Fruit fly (Drosophila melanogaster) whole organism, embryonic: ENCODE data around the gene papi.

Experiments
- Adf1 ChIP-seq: fragments of 200-800 bp; sonication (Bioruptor generic); IDR thresholded peaks from 2 replicates; pipeline ENCODE4 v1.3.6; 2022; ENCODE audit warnings: missing biosample characterization, missing genetic modification characterization
- Asciz ChIP-seq: fragments of 200-800 bp; sonication (Bioruptor generic); optimal IDR thresholded peaks from 2 replicates; lab custom pipeline; 2017; ENCODE audit warnings: missing biosample characterization, mild to moderate bottlenecking, missing genetic modification characterization, missing genetic modification reagents
- B-H2 ChIP-seq: fragments of 200-800 bp; sonication (Bioruptor generic); optimal IDR thresholded peaks from 2 replicates; lab custom pipeline; 2018; ENCODE audit warnings: missing biosample characterization, mild to moderate bottlenecking, missing genetic modification characterization
- C15 ChIP-seq: fragments of 200-800 bp; sonication (Bioruptor generic); IDR thresholded peaks from 3 replicates; pipeline ENCODE4 v1.3.6; 2022; ENCODE audit warnings: missing biosample characterization, missing genetic modification characterization
- CG10147 ChIP-seq: fragments of 200-800 bp; sonication (Bioruptor generic); optimal IDR thresholded peaks from 2 replicates; lab custom pipeline; 2019; ENCODE audit warnings: missing biosample characterization, mild to moderate bottlenecking, missing genetic modification characterization, moderate library complexity
- CG10431 ChIP-seq: fragments of 200-800 bp; sonication (Bioruptor generic); optimal IDR thresholded peaks from 3 replicates; lab custom pipeline; 2018; ENCODE audit warnings: missing biosample characterization, mild to moderate bottlenecking, missing genetic modification characterization
- CG10959 ChIP-seq: fragments of 200-800 bp; sonication (Bioruptor generic); IDR thresholded peaks from 2 replicates; pipeline ENCODE4 v1.3.6; 2022; ENCODE audit warnings: missing biosample characterization, missing genetic modification characterization
- CG10979 ChIP-seq: fragments of 200-800 bp; sonication (Bioruptor generic); optimal IDR thresholded peaks from 2 replicates; lab custom pipeline; 2018; ENCODE audit warnings: missing biosample characterization, mild to moderate bottlenecking, missing genetic modification characterization, moderate library complexity
- CG14014 ChIP-seq: fragments of 200-800 bp; sonication (Bioruptor generic); IDR thresholded peaks from 2 replicates; pipeline ENCODE4 v1.3.6; 2022; ENCODE audit warnings: missing biosample characterization, missing genetic modification characterization
- CG14860 ChIP-seq: fragments of 200-800 bp; sonication (Bioruptor generic); IDR thresholded peaks from 3 replicates; pipeline ENCODE4 v1.3.6; 2022; ENCODE audit warnings: missing biosample characterization, missing genetic modification characterization; ENCODE audit not compliant: partially characterized antibody
- CG15479 ChIP-seq: fragments of 200-800 bp; sonication (Bioruptor generic); optimal IDR thresholded peaks from 3 replicates; lab custom pipeline; 2019; ENCODE audit warnings: missing biosample characterization, mild to moderate bottlenecking, missing genetic modification characterization, moderate library complexity
- CG17359 ChIP-seq: fragments of 200-800 bp; sonication (Bioruptor generic); optimal IDR thresholded peaks from 3 replicates; lab custom pipeline; 2018; ENCODE audit warnings: missing biosample characterization, mild to moderate bottlenecking, missing genetic modification characterization, moderate library complexity
- CG17612 ChIP-seq: fragments of 200-800 bp; sonication (Bioruptor generic); IDR thresholded peaks from 2 replicates; pipeline ENCODE4 v1.3.6; 2022; ENCODE audit warnings: missing biosample characterization, missing genetic modification characterization
- CG18619 ChIP-seq: fragments of 200-800 bp; sonication (Bioruptor generic); optimal IDR thresholded peaks from 3 replicates; lab custom pipeline; 2017; ENCODE audit warnings: missing biosample characterization, mild to moderate bottlenecking, missing genetic modification characterization
- CG2712 ChIP-seq: fragments of 200-800 bp; optimal IDR thresholded peaks from 3 replicates; lab custom pipeline; 2019; ENCODE audit warnings: missing biosample characterization, mild to moderate bottlenecking, missing genetic modification characterization, moderate library complexity
- CG32767 ChIP-seq: fragments of 200-800 bp; sonication (Bioruptor generic); IDR thresholded peaks from 2 replicates; pipeline ENCODE4 v1.3.6; 2022; ENCODE audit warnings: missing biosample characterization, missing genetic modification characterization
- CG3281 ChIP-seq: fragments of 200-800 bp; sonication (Bioruptor generic); optimal IDR thresholded peaks from 3 replicates; lab custom pipeline; 2017; ENCODE audit warnings: missing biosample characterization, mild to moderate bottlenecking, missing genetic modification characterization
- CG7357 ChIP-seq: fragments of 200-800 bp; sonication (Bioruptor generic); IDR thresholded peaks from 3 replicates; pipeline ENCODE4 v1.3.6; 2022; ENCODE audit warnings: missing biosample characterization, missing genetic modification characterization
- CG7963 ChIP-seq: fragments of 200-800 bp; sonication (Bioruptor generic); IDR thresholded peaks from 3 replicates; pipeline ENCODE4 v1.3.6; 2022; ENCODE audit warnings: missing biosample characterization, missing genetic modification characterization; ENCODE audit not compliant: partially characterized antibody
- CG9797 ChIP-seq: fragments of 200-800 bp; sonication (Bioruptor generic); optimal IDR thresholded peaks from 3 replicates; lab custom pipeline; 2018; ENCODE audit warnings: missing biosample characterization, mild to moderate bottlenecking, missing genetic modification characterization
- Dref ChIP-seq: fragments of 200-800 bp; sonication (Bioruptor generic); IDR thresholded peaks from 2 replicates; pipeline ENCODE4 v1.3.6; 2022; ENCODE audit warnings: missing biosample characterization, missing genetic modification characterization
- E2f1 ChIP-seq: fragments of 200-800 bp; sonication (Bioruptor generic); IDR thresholded peaks from 2 replicates; pipeline ENCODE4 v1.3.6; 2022; ENCODE audit warnings: missing biosample characterization, missing genetic modification characterization
- Elba2 ChIP-seq: fragments of 200-800 bp; sonication (Bioruptor generic); optimal IDR thresholded peaks from 3 replicates; lab custom pipeline; 2016; ENCODE audit warnings: missing biosample characterization, missing genetic modification characterization
- H15 ChIP-seq: fragments of 200-800 bp; sonication (Bioruptor generic); IDR thresholded peaks from 3 replicates; pipeline ENCODE4 v1.3.6; 2022; ENCODE audit warnings: missing biosample characterization, missing genetic modification characterization
- Hey ChIP-seq: fragments of 200-800 bp; sonication (Bioruptor generic); optimal IDR thresholded peaks from 3 replicates; lab custom pipeline; 2018; ENCODE audit warnings: missing biosample characterization, mild to moderate bottlenecking, missing genetic modification characterization
- Lhr ChIP-seq: fragments of 200-800 bp; sonication (Bioruptor generic); optimal IDR thresholded peaks from 3 replicates; lab custom pipeline; 2017; ENCODE audit warnings: mild to moderate bottlenecking, missing biosample characterization, missing genetic modification reagents, missing genetic modification characterization
- Opbp ChIP-seq: fragments of 200-800 bp; sonication (Bioruptor generic); IDR thresholded peaks from 3 replicates; pipeline ENCODE4 v1.3.6; 2022; ENCODE audit warnings: missing biosample characterization, missing genetic modification characterization; ENCODE audit not compliant: partially characterized antibody
- Optix ChIP-seq: fragments of 200-800 bp; sonication (Bioruptor generic); IDR thresholded peaks from 3 replicates; pipeline ENCODE4 v1.3.6; 2022; ENCODE audit warnings: missing biosample characterization, missing genetic modification characterization
- Pdp1 ChIP-seq, 2 experiments: fragments of 200-800 bp; sonication (Bioruptor generic); optimal IDR thresholded peaks; 3 replicates each; lab custom pipeline; 2016; ENCODE audit warnings: missing biosample characterization in 2 of 2, missing genetic modification characterization in 2 of 2, mild to moderate bottlenecking in 1 of 2, moderate library complexity in 1 of 2
- Side ChIP-seq: fragments of 200-800 bp; sonication (Bioruptor generic); optimal IDR thresholded peaks from 2 replicates; lab custom pipeline; 2016; ENCODE audit warnings: missing biosample characterization, missing genetic modification characterization
- Xbp1 ChIP-seq: fragments of 200-800 bp; sonication (Bioruptor generic); optimal IDR thresholded peaks from 3 replicates; lab custom pipeline; 2016; ENCODE audit warnings: missing biosample characterization, mild to moderate bottlenecking, missing genetic modification characterization
- ac ChIP-seq: fragments of 200-800 bp; sonication (Bioruptor generic); optimal IDR thresholded peaks from 3 replicates; lab custom pipeline; 2017; ENCODE audit warnings: missing biosample characterization, mild to moderate bottlenecking, missing genetic modification characterization
- bigmax ChIP-seq: fragments of 200-800 bp; sonication (Bioruptor generic); optimal IDR thresholded peaks from 2 replicates; lab custom pipeline; 2018; ENCODE audit warnings: missing biosample characterization, mild to moderate bottlenecking, missing genetic modification characterization
- bsh ChIP-seq, 2 experiments: fragments of 200-800 bp; sonication (Bioruptor generic); optimal IDR thresholded peaks; 2 replicates each; lab custom pipeline; 2017 to 2018; ENCODE audit warnings: mild to moderate bottlenecking in 2 of 2, missing biosample characterization in 2 of 2, missing genetic modification characterization in 2 of 2, moderate library complexity in 1 of 2
- btn ChIP-seq: fragments of 200-800 bp; sonication (Bioruptor generic); optimal IDR thresholded peaks from 2 replicates; lab custom pipeline; 2016; ENCODE audit warnings: missing biosample characterization, missing genetic modification characterization
- cad ChIP-seq: fragments of >200 bp; optimal IDR thresholded peaks from 2 replicates; lab custom pipeline; 2017; ENCODE audit warnings: missing biosample characterization, missing genetic modification characterization
- chm ChIP-seq: fragments of 200-800 bp; sonication (Bioruptor generic); IDR thresholded peaks from 2 replicates; pipeline ENCODE4 v1.3.6; 2022; ENCODE audit warnings: missing biosample characterization, missing genetic modification characterization
- crc ChIP-seq: fragments of 200-800 bp; sonication (Bioruptor generic); optimal IDR thresholded peaks from 2 replicates; lab custom pipeline; 2016; ENCODE audit warnings: missing biosample characterization, missing genetic modification characterization
- dati ChIP-seq: fragments of 200-800 bp; sonication (Bioruptor generic); IDR thresholded peaks from 2 replicates; pipeline ENCODE4 v1.3.6; 2022; ENCODE audit warnings: missing biosample characterization, missing genetic modification characterization
- dpn ChIP-seq, 2 experiments: fragments of 200-800 bp; sonication (Bioruptor generic); optimal IDR thresholded peaks; 3 replicates each; lab custom pipeline; 2016; ENCODE audit warnings: missing biosample characterization in 2 of 2, missing genetic modification characterization in 2 of 2
- fd64A ChIP-seq: fragments of 200-800 bp; sonication (Bioruptor generic); optimal IDR thresholded peaks from 3 replicates; lab custom pipeline; 2018; ENCODE audit warnings: missing biosample characterization, mild to moderate bottlenecking, missing genetic modification characterization
- fru ChIP-seq: fragments of >200 bp; optimal IDR thresholded peaks from 2 replicates; lab custom pipeline; 2017
- mirr ChIP-seq: fragments of 200-800 bp; sonication (Bioruptor generic); optimal IDR thresholded peaks from 3 replicates; lab custom pipeline; 2018; ENCODE audit warnings: missing biosample characterization, mild to moderate bottlenecking, missing genetic modification characterization
- otp ChIP-seq: fragments of 200-800 bp; sonication (Bioruptor generic); IDR thresholded peaks from 3 replicates; pipeline ENCODE4, ENCODE4 v1.3.6; 2022; ENCODE audit warnings: missing biosample characterization, missing genetic modification characterization
- pan ChIP-seq, 4 experiments: fragments of >200 bp in 3 of 4; fragments of 200-800 bp in 1 of 4; sonication (Bioruptor generic) in 1 of 4; optimal IDR thresholded peaks in 3 of 4; IDR thresholded peaks in 1 of 4; 2 replicates each; pipeline versions ENCODE4 v1.3.6 to Lab custom; 2017 to 2022; ENCODE audit warnings: missing biosample characterization in 2 of 4, missing genetic modification characterization in 2 of 4, mixed read lengths in 1 of 4
- shn ChIP-seq: fragments of 200-800 bp; sonication (Bioruptor generic); optimal IDR thresholded peaks from 3 replicates; lab custom pipeline; 2016; ENCODE audit warnings: missing biosample characterization, missing genetic modification characterization
- trem ChIP-seq: fragments of 200-800 bp; optimal IDR thresholded peaks from 3 replicates; lab custom pipeline; 2019; ENCODE audit warnings: missing biosample characterization, mild to moderate bottlenecking, missing genetic modification characterization, moderate library complexity
- unpg ChIP-seq: fragments of 200-800 bp; sonication (Bioruptor generic); optimal IDR thresholded peaks from 3 replicates; lab custom pipeline; 2018; ENCODE audit warnings: missing biosample characterization, mild to moderate bottlenecking, missing genetic modification characterization, moderate library complexity
- vvl ChIP-seq: fragments of 200-800 bp; sonication (Bioruptor generic); IDR thresholded peaks from 2 replicates; pipeline ENCODE4 v1.3.6; 2022; ENCODE audit warnings: missing biosample characterization, missing genetic modification characterization
- wek ChIP-seq: fragments of 200-800 bp; sonication (Bioruptor generic); optimal IDR thresholded peaks from 3 replicates; lab custom pipeline; 2018; ENCODE audit warnings: missing biosample characterization, mild to moderate bottlenecking, missing genetic modification characterization, moderate library complexity

papi gene

dm6 chr2L:2227316-2227715, 6.8 kb downstream of the papi start (continued):
- TF ChIP-seq CG10431 (no peak), CG14860 (no peak), otp (peak; percentile 69; the same call in 2 of the 3 replicates), fd64A (GFP tag; lab: Kevin White, UChicago) (no peak), bsh (GFP tag; optimal IDR thresholded peaks at IDR 0.05; lab: Kevin White, UChicago) (peak; percentile 23 to 57), dati (GFP tag; lab: Robert Waterston, UW) (no peak; the same call in 1 of the 2 replicates), C15 (GFP tag; lab: Robert Waterston, UW) (0 out of 3 replicates have a peak, but pooled peaks have one; percentile 49), CG17359 (tag; lab: Kevin White, UChicago) (peak; percentile 65), Elba2 (GFP tag; lab: Kevin White, UChicago) (no peak), Asciz (peak; percentile 51), E2f1 (GFP tag; lab: Robert Waterston, UW) (peak; percentile 52; the same call in 1 of the 2 replicates), Optix (no peak), Xbp1 (GFP tag; lab: Kevin White, UChicago) (peak; percentile 54), CG7357 (GFP tag; lab: Robert Waterston, UW) (0 out of 3 replicates have a peak, but pooled peaks have one; percentile 6), CG10959 (GFP tag; lab: Robert Waterston, UW) (no peak), Hey (tag; lab: Kevin White, UChicago) (no peak), Dref (no peak), btn (no peak), crc (no peak), H15 (peak; percentile 69; the same call in 2 of the 3 replicates), CG2712 (tag; lab: Kevin White, UChicago) (peak; percentile 30), CG10147 (GFP tag; lab: Kevin White, UChicago) (no peak), wek (GFP tag; lab: Kevin White, UChicago) (peak; percentile 40), CG18619 (GFP tag; lab: Kevin White, UChicago) (no peak), pan (optimal IDR thresholded peaks at IDR 0.05; lab: Kevin White, UChicago) (no peak), pan (GFP tag; optimal IDR thresholded peaks at IDR 0.05 in 1 of 2, IDR thresholded peaks at IDR 0.05 in 1 of 2) (peak in 1 of 2 experiments; percentile 63), shn (GFP tag; lab: Kevin White, UChicago) (peak; percentile 34), unpg (GFP tag; lab: Kevin White, UChicago) (peak; percentile 57), Opbp (GFP tag; lab: Robert Waterston, UW) (no peak)

DNA sequence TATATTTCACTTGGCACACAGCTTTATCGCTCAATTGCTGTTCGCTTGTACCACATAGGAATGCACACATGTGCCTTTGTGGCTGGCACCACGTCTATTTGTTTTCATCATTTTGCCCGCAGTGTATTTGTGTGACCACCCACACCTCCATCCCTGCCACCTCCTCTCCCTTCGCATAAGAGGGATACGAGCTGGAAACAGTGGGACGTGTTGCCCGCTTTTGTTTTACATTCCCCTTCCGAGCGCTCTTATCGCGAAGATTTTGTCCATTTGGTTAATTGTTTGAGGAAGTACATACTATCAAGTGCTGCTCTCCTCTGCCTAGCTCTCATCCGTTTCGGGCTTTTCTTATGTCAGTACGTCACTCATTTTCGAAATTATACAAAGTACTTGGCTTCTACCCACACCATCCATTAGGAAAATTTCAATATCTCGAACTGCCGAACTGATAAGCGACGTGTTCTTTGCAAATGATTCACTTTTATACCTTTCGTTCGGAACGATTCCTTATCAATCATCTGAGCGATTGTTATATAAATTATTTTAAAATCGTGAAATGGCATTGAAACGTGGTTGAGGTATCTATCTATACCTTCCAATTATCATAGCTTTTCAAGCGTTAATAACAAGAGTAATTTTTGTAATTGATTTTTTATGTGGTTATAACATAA, 7.8 kb downstream of the papi start:
- TF ChIP-seq bigmax (GFP tag; lab: Kevin White, UChicago) (no peak), chm (no peak), trem (tag; lab: Kevin White, UChicago) (no peak), ac (GFP tag; lab: Kevin White, UChicago) (no peak), CG9797 (GFP tag; lab: Kevin White, UChicago) (no peak), dpn (GFP tag; optimal IDR thresholded peaks at IDR 0.05; lab: Kevin White, UChicago) (no peak), Lhr (no peak), cad (GFP tag; lab: Kevin White, UChicago) (no peak), fd64A (GFP tag; lab: Kevin White, UChicago) (no peak), CG3281 (GFP tag; lab: Kevin White, UChicago) (no peak), CG17612 (no peak), vvl (no peak), Adf1 (no peak), CG7963 (GFP tag; lab: Robert Waterston, UW) (no peak), fru (no peak), CG15479 (GFP tag; lab: Kevin White, UChicago) (peak; percentile 30), CG14014 (GFP tag; lab: Robert Waterston, UW) (no peak), CG10979 (tag; lab: Kevin White, UChicago) (no peak), CG32767 (GFP tag; lab: Robert Waterston, UW) (no peak), Pdp1 (GFP tag; optimal IDR thresholded peaks at IDR 0.05; lab: Kevin White, UChicago) (peak in 1 of 2 experiments; percentile 84), mirr (GFP tag; lab: Kevin White, UChicago) (peak; percentile 57), CG2712 (tag; lab: Kevin White, UChicago) (no peak), Side (GFP tag; lab: Kevin White, UChicago) (no peak), B-H2 (GFP tag; lab: Kevin White, UChicago) (no peak)
